Fruit fly (Drosophila melanogaster) whole organism, embryonic: Measurements from ENCODE around the gene CG11178.

Source experiments
- Aef1 ChIP-seq: fragments of 200-800 bp; sonication (Bioruptor generic); IDR thresholded peaks from 3 replicates; pipeline ENCODE4 v1.3.6; 2022; ENCODE audit warnings: missing biosample characterization, missing genetic modification characterization
- Antp ChIP-seq: fragments of 200-800 bp; sonication (Bioruptor generic); optimal IDR thresholded peaks from 3 replicates; lab custom pipeline; 2016; ENCODE audit warnings: missing biosample characterization, missing genetic modification characterization
- CG10147 ChIP-seq: fragments of 200-800 bp; sonication (Bioruptor generic); optimal IDR thresholded peaks from 2 replicates; lab custom pipeline; 2019; ENCODE audit warnings: missing biosample characterization, mild to moderate bottlenecking, missing genetic modification characterization, moderate library complexity
- CG10565 ChIP-seq: fragments of 200-800 bp; sonication (Bioruptor generic); optimal IDR thresholded peaks from 3 replicates; lab custom pipeline; 2016; ENCODE audit warnings: missing biosample characterization, mild to moderate bottlenecking, missing genetic modification characterization
- CG11696 ChIP-seq: fragments of 200-800 bp; sonication (Bioruptor generic); IDR thresholded peaks from 2 replicates; pipeline ENCODE4 v1.3.6; 2022; ENCODE audit warnings: missing biosample characterization, missing genetic modification characterization
- CG12104 ChIP-seq: fragments of 200-800 bp; sonication (Bioruptor generic); optimal IDR thresholded peaks from 3 replicates; lab custom pipeline; 2016; ENCODE audit warnings: missing biosample characterization, missing genetic modification characterization
- CG14050 ChIP-seq: fragments of 200-800 bp; sonication (Bioruptor generic); IDR thresholded peaks from 3 replicates; pipeline ENCODE4 v1.3.6; 2022; ENCODE audit warnings: missing biosample characterization, missing genetic modification characterization
- CG17359 ChIP-seq: fragments of 200-800 bp; sonication (Bioruptor generic); optimal IDR thresholded peaks from 3 replicates; lab custom pipeline; 2018; ENCODE audit warnings: missing biosample characterization, mild to moderate bottlenecking, missing genetic modification characterization, moderate library complexity
- CG17912 ChIP-seq: fragments of 200-800 bp; sonication (Bioruptor generic); optimal IDR thresholded peaks from 2 replicates; lab custom pipeline; 2018; ENCODE audit warnings: missing biosample characterization, mild to moderate bottlenecking, missing genetic modification characterization
- CG18619 ChIP-seq: fragments of 200-800 bp; sonication (Bioruptor generic); optimal IDR thresholded peaks from 3 replicates; lab custom pipeline; 2017; ENCODE audit warnings: missing biosample characterization, mild to moderate bottlenecking, missing genetic modification characterization
- CG18764 ChIP-seq: fragments of 200-800 bp; sonication (Bioruptor generic); optimal IDR thresholded peaks from 3 replicates; lab custom pipeline; 2016; ENCODE audit warnings: missing biosample characterization, missing genetic modification characterization
- CG2129 ChIP-seq: fragments of 200-800 bp; sonication (Bioruptor generic); IDR thresholded peaks from 2 replicates; pipeline ENCODE4 v1.3.6; 2022; ENCODE audit warnings: missing biosample characterization, missing genetic modification characterization; ENCODE audit not compliant: partially characterized antibody
- CG2202 ChIP-seq: fragments of 200-800 bp; sonication (Bioruptor generic); optimal IDR thresholded peaks from 2 replicates; lab custom pipeline; 2018; ENCODE audit warnings: missing biosample characterization, mild to moderate bottlenecking, missing genetic modification characterization
- CG32532 ChIP-seq: fragments of 200-800 bp; sonication (Bioruptor generic); IDR thresholded peaks from 2 replicates; pipeline ENCODE4 v1.3.6; 2022; ENCODE audit warnings: missing biosample characterization, missing genetic modification characterization
- CG7745 ChIP-seq: fragments of 200-800 bp; sonication (Bioruptor generic); optimal IDR thresholded peaks from 2 replicates; lab custom pipeline; 2018; ENCODE audit warnings: missing biosample characterization, mild to moderate bottlenecking, missing genetic modification characterization, moderate library complexity
- CG7786 ChIP-seq: fragments of 200-800 bp; sonication (Bioruptor generic); optimal IDR thresholded peaks from 2 replicates; lab custom pipeline; 2016; ENCODE audit warnings: missing biosample characterization, missing genetic modification characterization
- CG7963 ChIP-seq: fragments of 200-800 bp; sonication (Bioruptor generic); IDR thresholded peaks from 3 replicates; pipeline ENCODE4 v1.3.6; 2022; ENCODE audit warnings: missing biosample characterization, missing genetic modification characterization; ENCODE audit not compliant: partially characterized antibody
- CG8478 ChIP-seq: fragments of >200 bp; optimal IDR thresholded peaks from 2 replicates; lab custom pipeline; 2018
- CTCF ChIP-seq: fragments of 200-800 bp; sonication (Bioruptor generic); optimal IDR thresholded peaks from 2 replicates; lab custom pipeline; 2017; ENCODE audit warnings: missing biosample characterization, mild to moderate bottlenecking, missing genetic modification characterization, moderate library complexity
- D19B ChIP-seq: fragments of 200-800 bp; sonication (Bioruptor generic); optimal IDR thresholded peaks from 2 replicates; lab custom pipeline; 2017; ENCODE audit warnings: missing biosample characterization, mild to moderate bottlenecking, missing genetic modification characterization
- HLH3B ChIP-seq: fragments of 200-800 bp; sonication (Bioruptor generic); IDR thresholded peaks from 2 replicates; pipeline ENCODE4 v1.3.6; 2022; ENCODE audit warnings: missing biosample characterization, missing genetic modification characterization
- HLH54F ChIP-seq: fragments of 200-800 bp; sonication (Bioruptor generic); optimal IDR thresholded peaks from 3 replicates; lab custom pipeline; 2016; ENCODE audit warnings: missing biosample characterization, missing genetic modification characterization
- Hand ChIP-seq: fragments of 200-800 bp; sonication (Bioruptor generic); optimal IDR thresholded peaks from 2 replicates; lab custom pipeline; 2017; ENCODE audit warnings: mild to moderate bottlenecking, missing biosample characterization, missing genetic modification reagents, missing genetic modification characterization
- Poxn ChIP-seq: fragments of 200-800 bp; sonication (Bioruptor generic); IDR thresholded peaks from 2 replicates; pipeline ENCODE4 v1.3.6; 2022; ENCODE audit warnings: missing biosample characterization, missing genetic modification characterization
- Scr ChIP-seq: fragments of 200-800 bp; sonication (Bioruptor generic); IDR thresholded peaks from 2 replicates; pipeline ENCODE4 v1.3.6; 2022; ENCODE audit warnings: missing biosample characterization, missing genetic modification characterization; ENCODE audit not compliant: partially characterized antibody
- ac ChIP-seq: fragments of 200-800 bp; sonication (Bioruptor generic); optimal IDR thresholded peaks from 3 replicates; lab custom pipeline; 2017; ENCODE audit warnings: missing biosample characterization, mild to moderate bottlenecking, missing genetic modification characterization
- al ChIP-seq: fragments of 200-800 bp; sonication (Bioruptor generic); IDR thresholded peaks from 2 replicates; pipeline ENCODE4 v1.3.6; 2022; ENCODE audit warnings: missing biosample characterization, missing genetic modification characterization
- bowl ChIP-seq: fragments of 200-800 bp; sonication (Bioruptor generic); IDR thresholded peaks from 2 replicates; pipeline ENCODE4 v1.3.6; 2022; ENCODE audit warnings: missing biosample characterization, missing genetic modification characterization
- br ChIP-seq: fragments of >200 bp; optimal IDR thresholded peaks from 2 replicates; lab custom pipeline; 2017
- chif ChIP-seq, 2 experiments: fragments of 200-800 bp; sonication (Bioruptor generic); optimal IDR thresholded peaks; 3 replicates each; lab custom pipeline; 2016; ENCODE audit warnings: missing biosample characterization in 2 of 2, missing genetic modification characterization in 2 of 2
- chinmo ChIP-seq: fragments of 200-800 bp; sonication (Bioruptor generic); IDR thresholded peaks from 4 replicates; pipeline ENCODE4 v1.3.6; 2022; ENCODE audit warnings: missing biosample characterization, missing genetic modification characterization; ENCODE audit not compliant: partially characterized antibody
- crc ChIP-seq: fragments of 200-800 bp; sonication (Bioruptor generic); optimal IDR thresholded peaks from 2 replicates; lab custom pipeline; 2016; ENCODE audit warnings: missing biosample characterization, missing genetic modification characterization
- crp ChIP-seq, 2 experiments: fragments of 200-800 bp; sonication (Bioruptor generic); optimal IDR thresholded peaks; 2 replicates in 1 of 2; 3 replicates in 1 of 2; lab custom pipeline; 2017; ENCODE audit warnings: missing biosample characterization in 2 of 2, missing genetic modification characterization in 2 of 2, mild to moderate bottlenecking in 1 of 2, moderate library complexity in 1 of 2
- dati ChIP-seq: fragments of 200-800 bp; sonication (Bioruptor generic); IDR thresholded peaks from 2 replicates; pipeline ENCODE4 v1.3.6; 2022; ENCODE audit warnings: missing biosample characterization, missing genetic modification characterization
- dysf ChIP-seq: fragments of 200-800 bp; sonication (Bioruptor generic); IDR thresholded peaks from 3 replicates; pipeline ENCODE4 v1.3.6; 2022; ENCODE audit warnings: missing biosample characterization, missing genetic modification characterization
- ewg ChIP-seq: fragments of 200-800 bp; sonication (Bioruptor generic); optimal IDR thresholded peaks from 3 replicates; lab custom pipeline; 2017; ENCODE audit warnings: mild to moderate bottlenecking, missing biosample characterization, missing genetic modification reagents, missing genetic modification characterization
- fd64A ChIP-seq: fragments of 200-800 bp; sonication (Bioruptor generic); optimal IDR thresholded peaks from 3 replicates; lab custom pipeline; 2018; ENCODE audit warnings: missing biosample characterization, mild to moderate bottlenecking, missing genetic modification characterization
- ftz-f1 ChIP-seq: fragments of 200-800 bp; sonication (Bioruptor generic); optimal IDR thresholded peaks from 2 replicates; lab custom pipeline; 2016; ENCODE audit warnings: missing biosample characterization, missing genetic modification characterization
- gce ChIP-seq: fragments of 200-800 bp; sonication (Bioruptor generic); IDR thresholded peaks from 3 replicates; pipeline ENCODE4 v1.3.6; 2022; ENCODE audit warnings: missing biosample characterization, missing genetic modification characterization
- hb ChIP-seq: fragments of 200-800 bp; sonication (Bioruptor generic); IDR thresholded peaks from 3 replicates; pipeline ENCODE4 v1.3.6; 2022; ENCODE audit warnings: missing biosample characterization, missing genetic modification characterization; ENCODE audit not compliant: partially characterized antibody
- mam ChIP-seq: fragments of 200-800 bp; sonication (Bioruptor generic); optimal IDR thresholded peaks from 3 replicates; lab custom pipeline; 2016; ENCODE audit warnings: missing biosample characterization, missing genetic modification characterization
- nau ChIP-seq: fragments of 200-800 bp; sonication (Bioruptor generic); optimal IDR thresholded peaks from 3 replicates; lab custom pipeline; 2017; ENCODE audit warnings: missing biosample characterization, mild to moderate bottlenecking, missing genetic modification characterization, missing genetic modification reagents
- org-1 ChIP-seq: fragments of 200-800 bp; sonication (Bioruptor generic); optimal IDR thresholded peaks from 2 replicates; lab custom pipeline; 2017; ENCODE audit warnings: missing biosample characterization, missing genetic modification characterization
- otp ChIP-seq: fragments of 200-800 bp; sonication (Bioruptor generic); IDR thresholded peaks from 3 replicates; pipeline ENCODE4, ENCODE4 v1.3.6; 2022; ENCODE audit warnings: missing biosample characterization, missing genetic modification characterization
- pb ChIP-seq: fragments of 200-800 bp; sonication (Bioruptor generic); optimal IDR thresholded peaks from 3 replicates; lab custom pipeline; 2016; ENCODE audit warnings: missing biosample characterization, missing genetic modification characterization
- sr ChIP-seq: fragments of 200-800 bp; sonication (Bioruptor generic); IDR thresholded peaks from 3 replicates; pipeline ENCODE4 v1.3.6; 2022; ENCODE audit warnings: missing biosample characterization, missing genetic modification characterization
- sug ChIP-seq: fragments of 200-800 bp; optimal IDR thresholded peaks from 2 replicates; lab custom pipeline; 2019; ENCODE audit warnings: missing biosample characterization, mild to moderate bottlenecking, missing genetic modification characterization, moderate library complexity
- twi ChIP-seq: fragments of 200-800 bp; optimal IDR thresholded peaks from 2 replicates; lab custom pipeline; 2019; ENCODE audit warnings: missing biosample characterization, mild to moderate bottlenecking, missing genetic modification characterization, moderate library complexity
- tx ChIP-seq: fragments of 200-800 bp; sonication (Bioruptor generic); optimal IDR thresholded peaks from 2 replicates; lab custom pipeline; 2016; ENCODE audit warnings: missing biosample characterization, missing genetic modification characterization
- wek ChIP-seq: fragments of 200-800 bp; sonication (Bioruptor generic); optimal IDR thresholded peaks from 3 replicates; lab custom pipeline; 2018; ENCODE audit warnings: missing biosample characterization, mild to moderate bottlenecking, missing genetic modification characterization, moderate library complexity
- wor ChIP-seq: fragments of 200-800 bp; sonication (Bioruptor generic); IDR thresholded peaks from 2 replicates; pipeline ENCODE4 v1.3.6; 2022; ENCODE audit warnings: missing biosample characterization, missing genetic modification characterization

CG11178 gene

dm6 chrX:13639998-13640691, 34.7 kb downstream of the CG11178 start:
- TF ChIP-seq CG11696 (GFP tag; lab: Robert Waterston, UW) = peak; percentile 96
- peak; percentile 99 for TF ChIP-seq HLH3B (GFP tag; lab: Robert Waterston, UW)
- TF ChIP-seq fd64A = peak; percentile 98
- TF ChIP-seq CG12104 (GFP tag; lab: Kevin White, UChicago) = peak; percentile 98
- peak; percentile 94 for TF ChIP-seq Poxn
- TF ChIP-seq CG7745 (tag; lab: Kevin White, UChicago) = peak; percentile 74
- peak; percentile 99 for TF ChIP-seq CG7786 (GFP tag; lab: Kevin White, UChicago)
- peak; percentile 97 for TF ChIP-seq dati (GFP tag; lab: Robert Waterston, UW)
- peak; percentile 55 for TF ChIP-seq Scr (GFP tag; lab: Robert Waterston, UW)
- peak; percentile 98 for TF ChIP-seq CG18764 (GFP tag; lab: Kevin White, UChicago)
- peak; percentile 95 for TF ChIP-seq sr (GFP tag; lab: Robert Waterston, UW)
- TF ChIP-seq HLH54F (GFP tag; lab: Kevin White, UChicago) = peak; percentile 98
- TF ChIP-seq hb (GFP tag; lab: Robert Waterston, UW) = peak; percentile 78; the same call in 1 of the 3 replicates
- TF ChIP-seq D19B (GFP tag; lab: Kevin White, UChicago) = peak; percentile 93
- TF ChIP-seq sug (tag; lab: Kevin White, UChicago) = peak; percentile 95
- peak; percentile 98 to 99 for TF ChIP-seq chif (GFP tag; optimal IDR thresholded peaks at IDR 0.05; lab: Kevin White, UChicago)
- TF ChIP-seq ac (GFP tag; lab: Kevin White, UChicago) = peak; percentile 85
- TF ChIP-seq ftz-f1 (GFP tag; lab: Kevin White, UChicago) = peak; percentile 82
- peak; percentile 98 for TF ChIP-seq al
- TF ChIP-seq nau = peak; percentile 99
- TF ChIP-seq CG17359 (tag; lab: Kevin White, UChicago) = peak; percentile 99
- peak; percentile 99 for TF ChIP-seq pb (GFP tag; lab: Kevin White, UChicago)
- peak; percentile 77; the same call in 2 of the 3 replicates for TF ChIP-seq CG7963 (GFP tag; lab: Robert Waterston, UW)
- TF ChIP-seq CG8478 (lab: Kevin White, UChicago) = no peak
- TF ChIP-seq otp (GFP tag; lab: Robert Waterston, UW) = peak; percentile 99
- TF ChIP-seq dysf (GFP tag; lab: Robert Waterston, UW) = peak; percentile 99
- TF ChIP-seq tx (GFP tag; lab: Kevin White, UChicago) = peak; percentile 98
- TF ChIP-seq chinmo (GFP tag; lab: Robert Waterston, UW) = peak; percentile 83; the same call in 1 of the 4 replicates
- TF ChIP-seq CG10565 (GFP tag; lab: Kevin White, UChicago) = peak; percentile 96
- TF ChIP-seq twi (tag; lab: Kevin White, UChicago) = peak; percentile 96
- TF ChIP-seq Antp (GFP tag; lab: Kevin White, UChicago) = peak; percentile 99
- no peak for TF ChIP-seq CG2129
- peak; percentile 97 for TF ChIP-seq CG18619
- peak; percentile 98 for TF ChIP-seq wor (GFP tag; lab: Robert Waterston, UW)
- TF ChIP-seq bowl (GFP tag; lab: Robert Waterston, UW) = peak; percentile 99
- TF ChIP-seq CG17912 (GFP tag; lab: Kevin White, UChicago) = peak; percentile 92
- peak; percentile 77 for TF ChIP-seq CTCF (GFP tag; lab: Kevin White, UChicago)
- TF ChIP-seq CG10147 (GFP tag; lab: Kevin White, UChicago) = peak; percentile 96
- TF ChIP-seq mam = peak; percentile 98
- peak; percentile 99 for TF ChIP-seq CG32532 (GFP tag; lab: Robert Waterston, UW)
- TF ChIP-seq Aef1 (GFP tag; lab: Robert Waterston, UW) = peak; percentile 99
- TF ChIP-seq ewg (GFP tag; lab: Kevin White, UChicago) = peak; percentile 96
- TF ChIP-seq org-1 (GFP tag; lab: Kevin White, UChicago) = peak; percentile 99
- TF ChIP-seq br (lab: Kevin White, UChicago) = no peak
- peak in 1 of 2 experiments; percentile 72 for TF ChIP-seq crp (GFP tag; optimal IDR thresholded peaks at IDR 0.05; lab: Kevin White, UChicago)
- peak; percentile 97 for TF ChIP-seq CG2202 (tag; lab: Kevin White, UChicago)
- TF ChIP-seq wek (GFP tag; lab: Kevin White, UChicago) = peak; percentile 93
- peak; percentile 99 for TF ChIP-seq gce (GFP tag; lab: Robert Waterston, UW)
- TF ChIP-seq Hand = peak; percentile 97
- peak; percentile 98 for TF ChIP-seq CG14050 (GFP tag; lab: Robert Waterston, UW)
- TF ChIP-seq crc (GFP tag; lab: Kevin White, UChicago) = peak; percentile 98
